Fruit fly (Drosophila melanogaster): ENCODE data around the gene Pex19.
A peak's percentile ranks its signal among the peaks of the same experiment; 100 is the strongest.

Gene Pex19

DNA sequence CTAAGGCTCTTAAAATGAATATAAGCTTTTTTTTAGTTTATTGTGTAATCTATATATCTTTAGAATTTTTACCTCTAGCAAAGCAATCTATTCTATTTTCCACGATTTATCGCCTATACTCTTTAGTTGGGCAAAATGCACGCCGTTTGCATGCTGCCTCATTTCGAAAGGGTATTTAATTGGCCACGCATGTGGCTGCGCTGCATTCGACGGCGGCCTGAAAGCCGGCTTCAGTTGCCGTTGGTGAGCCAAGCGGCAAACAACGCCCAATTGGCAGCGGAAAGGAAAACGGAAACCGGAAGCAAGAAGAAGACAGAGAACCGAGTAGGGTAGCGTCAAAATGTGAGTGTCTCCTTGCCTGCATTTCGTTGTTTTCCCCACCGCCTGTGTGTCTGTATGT, 15.8 kb upstream of the Pex19 start, which contains the start of gene CG14947 (continued):
- TF ChIP-seq tgo (GFP tag; IDR thresholded peaks at IDR 0.05): 0 out of 3 replicates have a peak, but pooled peaks have one; percentile 14
- TF ChIP-seq gce (GFP tag; IDR thresholded peaks at IDR 0.05): 0 out of 3 replicates have a peak, but pooled peaks have one; percentile 18
- no peak for TF ChIP-seq CG11247 (GFP tag; IDR thresholded peaks at IDR 0.05)
- no peak for TF ChIP-seq oc (tag; optimal IDR thresholded peaks at IDR 0.05)
- TF ChIP-seq peb (GFP tag; IDR thresholded peaks at IDR 0.05): no peak
- TF ChIP-seq Kr (GFP tag; optimal IDR thresholded peaks at IDR 0.05): peak; percentile 25
- TF ChIP-seq crol (GFP tag; IDR thresholded peaks at IDR 0.05): peak; percentile 18; the same call in 1 of the 2 replicates
- no peak for TF ChIP-seq dysf (GFP tag; IDR thresholded peaks at IDR 0.05)
- TF ChIP-seq cas (GFP tag; IDR thresholded peaks at IDR 0.05): no peak
- TF ChIP-seq vfl (GFP tag; optimal IDR thresholded peaks at IDR 0.05): no peak
- TF ChIP-seq nerfin-2 (GFP tag; IDR thresholded peaks at IDR 0.05; ENCODE audit: partially characterized antibody): no peak
- no peak for TF ChIP-seq CG5245 (GFP tag; optimal IDR thresholded peaks at IDR 0.05)
- TF ChIP-seq Antp (GFP tag; optimal IDR thresholded peaks at IDR 0.05): no peak
- peak; percentile 43 for TF ChIP-seq Vsx1 (GFP tag; optimal IDR thresholded peaks at IDR 0.05)
- TF ChIP-seq dan (GFP tag; IDR thresholded peaks at IDR 0.05): no peak
- 0 out of 3 replicates have a peak, but pooled peaks have one; percentile 32 for TF ChIP-seq CG6175 (GFP tag; IDR thresholded peaks at IDR 0.05)

DNA sequence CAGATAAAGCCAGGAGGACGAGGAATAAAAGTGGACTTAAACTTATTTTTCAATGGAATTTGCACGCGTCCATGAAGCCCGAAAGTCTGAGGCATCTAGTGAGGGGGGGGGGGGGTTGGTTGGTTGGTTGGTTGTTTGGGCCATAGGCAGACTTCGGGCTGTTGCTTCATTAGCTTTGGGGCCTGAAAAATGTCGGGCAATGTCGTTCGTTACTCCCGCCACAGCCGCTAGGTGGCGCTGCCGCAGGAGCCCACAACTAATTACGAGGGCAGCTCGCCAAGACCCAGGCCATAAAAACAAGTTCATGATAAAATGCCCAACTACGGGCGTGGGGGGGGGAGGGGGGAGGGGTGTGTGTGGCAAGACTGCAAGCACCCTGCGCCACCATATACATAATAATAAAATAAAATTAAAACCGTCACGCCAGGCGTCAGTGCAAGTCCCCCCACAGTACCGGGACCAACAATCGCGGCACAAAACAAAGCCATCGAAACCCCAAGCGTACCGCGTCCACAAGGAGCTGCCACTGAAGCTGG, 13.4 kb upstream of the Pex19 start:
- TF ChIP-seq CG2202 (tag; optimal IDR thresholded peaks at IDR 0.05) (no peak), Med (GFP tag) (peak; percentile 26), CG7928 (GFP tag; optimal IDR thresholded peaks at IDR 0.05) (no peak), Hr39 (optimal IDR thresholded peaks at IDR 0.05) (peak; percentile 60), chinmo (GFP tag; IDR thresholded peaks at IDR 0.05; ENCODE audit: partially characterized antibody) (0 out of 4 replicates have a peak, but pooled peaks have one; percentile 9), CTCF (GFP tag; optimal IDR thresholded peaks at IDR 0.05) (peak; percentile 82), CG2199 (GFP tag; IDR thresholded peaks at IDR 0.05) (0 out of 3 replicates have a peak, but pooled peaks have one; percentile 22), CG9876 (GFP tag; optimal IDR thresholded peaks at IDR 0.05) (no peak), Mrtf (GFP tag; IDR thresholded peaks at IDR 0.05) (0 out of 3 replicates have a peak, but pooled peaks have one; percentile 33), crol (GFP tag; IDR thresholded peaks at IDR 0.05) (peak; percentile 58), CG17361 (GFP tag; IDR thresholded peaks at IDR 0.05) (no peak), prd (optimal IDR thresholded peaks at IDR 0.05) (no peak), prd (GFP tag; IDR thresholded peaks at IDR 0.05) (peak; percentile 30; the same call in 1 of the 3 replicates), zf30C (GFP tag; optimal IDR thresholded peaks at IDR 0.05) (no peak), maf-S (GFP tag; optimal IDR thresholded peaks at IDR 0.05) (no peak)

- TF ChIP-seq Ptx1 (GFP tag; IDR thresholded peaks at IDR 0.05) (peak; percentile 45), gsb (GFP tag; IDR thresholded peaks at IDR 0.05) (no peak), lmd (GFP tag; IDR thresholded peaks at IDR 0.05) (peak; percentile 25; the same call in 1 of the 2 replicates), twi (tag; optimal IDR thresholded peaks at IDR 0.05) (no peak), CG18262 (tag; optimal IDR thresholded peaks at IDR 0.05) (peak; percentile 33), sens (GFP tag) (peak; percentile 56), Ets65A (GFP tag) (peak; percentile 93), CG2712 (tag; optimal IDR thresholded peaks at IDR 0.05) (peak; percentile 4)
These were observed 12.9 kb upstream of the Pex19 start for dm6 chr2L:12078695-12079094.

DNA sequence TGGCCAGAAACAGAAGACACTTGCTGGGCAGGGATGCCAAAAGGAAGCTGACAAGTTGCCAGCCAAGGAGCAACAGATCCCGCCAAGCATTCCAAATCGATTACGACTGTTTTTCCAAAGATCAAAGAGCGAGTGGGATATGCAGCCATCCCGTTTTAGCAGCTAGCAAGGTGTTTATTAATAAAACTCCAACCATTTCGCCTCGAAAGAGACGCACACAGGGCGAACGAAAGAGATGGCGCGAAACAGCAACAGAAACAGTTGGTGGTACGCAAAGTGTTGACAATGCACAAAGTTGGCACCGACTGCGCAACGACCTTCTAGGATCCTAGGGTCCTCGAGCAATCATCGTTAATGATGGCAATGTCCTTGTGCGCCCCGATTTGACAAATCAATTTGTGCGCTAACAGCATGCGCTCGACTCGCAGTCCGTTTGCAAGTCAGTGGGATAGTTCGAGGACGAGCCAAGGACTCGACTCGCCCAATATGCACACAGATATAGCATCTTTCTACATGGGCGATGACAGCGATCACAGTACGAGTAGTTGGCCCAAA, 11.7 kb upstream of the Pex19 start:
- TF ChIP-seq CG18476 (GFP tag; optimal IDR thresholded peaks at IDR 0.05) (no peak), CG32772 (GFP tag; IDR thresholded peaks at IDR 0.05) (0 out of 2 replicates have a peak, but pooled peaks have one; percentile 19), nau (GFP tag; optimal IDR thresholded peaks at IDR 0.05) (no peak), slp2 (GFP tag; optimal IDR thresholded peaks at IDR 0.05) (no peak), CG9817 (tag; optimal IDR thresholded peaks at IDR 0.05) (no peak), CG12391 (tag; optimal IDR thresholded peaks at IDR 0.05) (no peak), zf30C (GFP tag; optimal IDR thresholded peaks at IDR 0.05) (no peak), zen (tag; optimal IDR thresholded peaks at IDR 0.05) (peak; percentile 96), CG14014 (GFP tag; IDR thresholded peaks at IDR 0.05) (no peak), Stat92E (GFP tag; optimal IDR thresholded peaks at IDR 0.05) (no peak), CG6272 (GFP tag; IDR thresholded peaks at IDR 0.05) (no peak), CG18599 (GFP tag; optimal IDR thresholded peaks at IDR 0.05) (no peak)

Measured in whole organism, embryonic.